Fruit fly (Drosophila melanogaster) Kc167 (cell line): ENCODE results near the gene CG34427.

Source experiments
- Myc ChIP-seq: fragments of >200 bp; optimal IDR thresholded peaks from 2 replicates; lab custom pipeline; 2017; ENCODE audit warnings: missing external identifiers
- Sin3A ChIP-seq: fragments of >200 bp; optimal IDR thresholded peaks from 2 replicates; lab custom pipeline; 2018; ENCODE audit warnings: missing external identifiers
- h ChIP-seq: fragments of >200 bp; optimal IDR thresholded peaks from 3 replicates; lab custom pipeline; 2018; ENCODE audit warnings: missing external identifiers
- insv ChIP-seq: fragments of >200 bp; optimal IDR thresholded peaks from 3 replicates; lab custom pipeline; 2018; ENCODE audit warnings: missing external identifiers
- psq ChIP-seq: fragments of >200 bp; optimal IDR thresholded peaks from 2 replicates; lab custom pipeline; 2017; ENCODE audit warnings: missing external identifiers
- ttk ChIP-seq: sonication (Bioruptor generic); optimal IDR thresholded peaks from 2 replicates; lab custom pipeline; 2017; ENCODE audit warnings: missing external identifiers

DNA sequence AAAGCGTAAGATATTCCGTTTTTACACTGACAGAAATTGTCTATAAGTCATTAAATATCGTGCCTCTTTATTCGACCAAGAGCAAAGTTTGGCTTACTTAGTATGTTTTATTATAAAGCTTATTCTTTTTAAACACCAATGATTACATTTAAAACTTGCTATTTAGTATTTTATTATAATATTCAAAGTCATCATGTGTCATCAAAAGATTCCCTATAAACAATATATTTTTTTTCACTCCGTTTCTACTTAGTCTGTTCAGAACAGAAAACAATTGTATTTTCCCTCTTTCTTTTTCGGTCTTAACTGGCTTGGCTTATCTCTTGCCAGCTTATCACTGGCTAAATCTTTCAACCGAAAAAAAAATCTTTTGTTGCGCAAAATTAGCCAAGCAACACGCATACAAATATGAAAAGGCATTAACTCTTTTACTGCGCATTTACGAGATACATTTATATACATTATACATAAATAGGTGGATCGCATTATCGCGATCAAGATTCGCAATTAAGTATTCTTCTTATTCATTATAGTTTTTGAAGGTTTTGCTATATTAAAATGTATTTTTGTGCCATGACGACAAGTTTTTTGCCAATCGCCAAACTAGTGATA is 27.1 kb upstream of the CG34427 start:
- no peak for TF ChIP-seq ttk (lab: Kevin White, UChicago)
- no peak for TF ChIP-seq Myc
- TF ChIP-seq Sin3A (lab: Kevin White, UChicago), result no peak
- no peak for TF ChIP-seq insv (lab: Kevin White, UChicago)
- TF ChIP-seq h (lab: Kevin White, UChicago), result no peak
- TF ChIP-seq psq (lab: Kevin White, UChicago), result no peak
